Fruit fly (Drosophila melanogaster): ENCODE results near the gene CG34269.

- no peak for TF ChIP-seq Crg-1 (GFP tag; optimal IDR thresholded peaks at IDR 0.05)
- TF ChIP-seq bab1 (GFP tag; optimal IDR thresholded peaks at IDR 0.05): no peak
- TF ChIP-seq kay (GFP tag; ENCODE audit: borderline replicate concordance): no peak
- no peak for TF ChIP-seq CG11617 (GFP tag; optimal IDR thresholded peaks at IDR 0.05)
- TF ChIP-seq ovo (GFP tag; optimal IDR thresholded peaks at IDR 0.05): no peak
- TF ChIP-seq CG12768 (GFP tag; optimal IDR thresholded peaks at IDR 0.05): no peak
- no peak for TF ChIP-seq cic (GFP tag; optimal IDR thresholded peaks at IDR 0.05)
- TF ChIP-seq tj (GFP tag; optimal IDR thresholded peaks at IDR 0.05): no peak
Measured at dm6 chr3L:528037-528436, at the start of gene CG34269.

Data from whole organism, adult.